In the genomic region with DNA sequence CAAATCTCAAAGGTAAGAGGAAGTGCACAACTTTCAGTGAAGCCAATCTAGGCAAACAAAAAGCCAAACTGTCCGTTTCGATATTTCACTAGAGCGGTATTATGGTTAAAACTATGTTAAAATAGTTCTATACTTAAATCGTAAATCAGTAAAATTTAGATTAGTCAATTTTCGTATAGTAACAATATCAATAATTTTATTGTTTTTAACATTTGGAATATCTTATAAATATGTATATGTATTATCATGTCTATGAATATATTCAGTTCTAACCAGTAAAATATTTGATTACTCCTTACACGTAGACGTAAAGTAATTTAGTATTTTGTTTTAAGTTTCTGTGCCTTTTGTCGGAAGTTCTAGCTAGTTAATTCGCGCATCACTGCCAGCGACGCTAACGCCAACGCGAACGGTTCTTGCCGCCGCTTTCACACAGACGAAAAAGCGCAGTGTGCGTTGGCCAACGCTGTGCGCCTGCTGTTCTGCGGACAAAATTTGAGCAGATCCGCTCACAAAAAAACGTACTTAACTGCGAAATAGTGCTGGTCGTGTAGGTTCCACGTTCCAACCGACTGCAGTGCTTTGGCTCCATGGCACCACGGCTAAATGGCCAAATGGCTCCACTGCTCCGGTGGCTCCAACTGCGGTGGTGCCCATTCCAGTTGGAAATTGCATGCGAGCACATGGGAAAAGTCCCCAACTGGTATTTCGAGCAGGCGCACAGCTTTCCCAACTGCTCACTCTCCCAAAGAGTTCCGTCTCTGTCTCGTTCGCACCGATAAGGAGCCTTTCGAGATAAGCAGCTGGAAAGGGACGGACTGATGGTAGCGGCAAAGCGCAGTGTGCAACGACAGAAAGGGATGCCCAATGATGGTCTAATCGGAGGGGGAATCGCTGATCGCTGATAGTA, we compare ENCODE assay signal across 6 fruit fly cellular contexts.
TF ChIP-seq lines count a peak whose summit lies in the region.

No protein-coding gene starts in this region.

- no peak for TF ChIP-seq CTCF in whole organism, embryonic (GFP tag; optimal IDR thresholded peaks at IDR 0.05; lab: Kevin White, UChicago)

TF ChIP-seq in whole organism, 6 proteins besides CTCF, POLR2A, EP300 and RAD21:
- TF ChIP-seq CG8478 (optimal IDR thresholded peaks at IDR 0.05; lab: Kevin White, UChicago): peak; percentile 73
- TF ChIP-seq psq (optimal IDR thresholded peaks at IDR 0.05; lab: Kevin White, UChicago): no peak

TF ChIP-seq in whole organism, adult, 20 proteins besides CTCF, POLR2A, EP300 and RAD21 (continues in another document):
- TF ChIP-seq CG11617 (GFP tag; optimal IDR thresholded peaks at IDR 0.05; lab: Kevin White, UChicago) (no peak), Mnt (GFP tag; optimal IDR thresholded peaks at IDR 0.05; lab: Kevin White, UChicago) (peak; percentile 99), bab1 (GFP tag; optimal IDR thresholded peaks at IDR 0.05; lab: Kevin White, UChicago) (peak; percentile 44), cnc (optimal IDR thresholded peaks at IDR 0.05; lab: Kevin White, UChicago) (no peak), CG5204 (GFP tag; optimal IDR thresholded peaks at IDR 0.05; lab: Kevin White, UChicago) (no peak), CG12768 (GFP tag; optimal IDR thresholded peaks at IDR 0.05; lab: Kevin White, UChicago) (peak; percentile 48), CG7045 (GFP tag; optimal IDR thresholded peaks at IDR 0.05; lab: Kevin White, UChicago) (no peak), toe (GFP tag; optimal IDR thresholded peaks at IDR 0.05; lab: Kevin White, UChicago) (peak; percentile 17), CG33017 (tag; optimal IDR thresholded peaks at IDR 0.05; lab: Kevin White, UChicago) (no peak), pad (GFP tag; optimal IDR thresholded peaks at IDR 0.05; lab: Kevin White, UChicago) (peak; percentile 100), ovo (GFP tag; optimal IDR thresholded peaks at IDR 0.05; lab: Kevin White, UChicago) (peak; percentile 73), CG7101 (tag; optimal IDR thresholded peaks at IDR 0.05; lab: Kevin White, UChicago) (no peak), CG1620 (GFP tag; optimal IDR thresholded peaks at IDR 0.05; lab: Kevin White, UChicago) (no peak), CG14711 (tag; optimal IDR thresholded peaks at IDR 0.05; lab: Kevin White, UChicago) (no peak), Hr96 (GFP tag; optimal IDR thresholded peaks at IDR 0.05; lab: Kevin White, UChicago) (peak; percentile 46), Clk (GFP tag; optimal IDR thresholded peaks at IDR 0.05; lab: Kevin White, UChicago) (no peak)

TF ChIP-seq in whole organism, embryonic, 481 proteins besides CTCF, POLR2A, EP300 and RAD21 (continues in another document):
- TF ChIP-seq CG7372 (GFP tag; IDR thresholded peaks at IDR 0.05; lab: Robert Waterston, UW) (no peak), abd-A (tag; optimal IDR thresholded peaks at IDR 0.05; lab: Kevin White, UChicago) (peak; percentile 89), slbo (GFP tag; IDR thresholded peaks at IDR 0.05; lab: Robert Waterston, UW) (peak; percentile 29; the same call in 1 of the 2 replicates), CG7928 (GFP tag; optimal IDR thresholded peaks at IDR 0.05; lab: Kevin White, UChicago) (no peak), D (optimal IDR thresholded peaks at IDR 0.05; lab: Kevin White, UChicago) (no peak), D (GFP tag; optimal IDR thresholded peaks at IDR 0.05; lab: Kevin White, UChicago) (peak; percentile 13), pita (GFP tag; optimal IDR thresholded peaks at IDR 0.05; lab: Kevin White, UChicago) (no peak), caup (GFP tag; optimal IDR thresholded peaks at IDR 0.05; lab: Kevin White, UChicago; ENCODE audit: severe bottlenecking) (peak; percentile 1), mirr (GFP tag; optimal IDR thresholded peaks at IDR 0.05; lab: Kevin White, UChicago) (peak; percentile 58), CG11247 (GFP tag; IDR thresholded peaks at IDR 0.05; lab: Robert Waterston, UW) (no peak), CG7839 (tag; optimal IDR thresholded peaks at IDR 0.05; lab: Kevin White, UChicago) (no peak), D19B (GFP tag; optimal IDR thresholded peaks at IDR 0.05; lab: Kevin White, UChicago) (peak; percentile 0), Hr3 (GFP tag; optimal IDR thresholded peaks at IDR 0.05; lab: Kevin White, UChicago) (no peak), Hey (tag; optimal IDR thresholded peaks at IDR 0.05; lab: Kevin White, UChicago) (no peak), Fer2 (tag; optimal IDR thresholded peaks at IDR 0.05; lab: Kevin White, UChicago) (no peak), lmd (GFP tag; IDR thresholded peaks at IDR 0.05; lab: Robert Waterston, UW) (no peak)

TF ChIP-seq in whole organism, prepupa, 60 proteins besides CTCF, POLR2A, EP300 and RAD21 (continues in another document):
- TF ChIP-seq dsx (GFP tag; optimal IDR thresholded peaks at IDR 0.05; lab: Kevin White, UChicago; ENCODE audit: poor library complexity, severe bottlenecking): peak; percentile 32
- TF ChIP-seq Sox102F (GFP tag; optimal IDR thresholded peaks at IDR 0.05; lab: Kevin White, UChicago): peak; percentile 54
- peak; percentile 2 for TF ChIP-seq CG16779 (tag; optimal IDR thresholded peaks at IDR 0.05; lab: Kevin White, UChicago)
- TF ChIP-seq net (GFP tag; optimal IDR thresholded peaks at IDR 0.05; lab: Kevin White, UChicago): no peak
- no peak for TF ChIP-seq CG8632 (GFP tag; optimal IDR thresholded peaks at IDR 0.05; lab: Kevin White, UChicago)
- TF ChIP-seq CG6808 (GFP tag; optimal IDR thresholded peaks at IDR 0.05; lab: Kevin White, UChicago): peak; percentile 99
- no peak for TF ChIP-seq CG3032 (tag; optimal IDR thresholded peaks at IDR 0.05; lab: Kevin White, UChicago)
- TF ChIP-seq CG11294 (GFP tag; IDR thresholded peaks at IDR 0.05; lab: Robert Waterston, UW): no peak
- peak; percentile 40; the same call in 1 of the 3 replicates for TF ChIP-seq CG8119 (GFP tag; IDR thresholded peaks at IDR 0.05; lab: Robert Waterston, UW)
- TF ChIP-seq Sox14 (GFP tag; optimal IDR thresholded peaks at IDR 0.05; lab: Kevin White, UChicago): peak; percentile 44
- TF ChIP-seq CG34406 (GFP tag; optimal IDR thresholded peaks at IDR 0.05; lab: Kevin White, UChicago): no peak
- no peak for TF ChIP-seq achi (GFP tag; optimal IDR thresholded peaks at IDR 0.05; lab: Kevin White, UChicago)
- TF ChIP-seq vri (GFP tag; optimal IDR thresholded peaks at IDR 0.05; lab: Kevin White, UChicago): peak; percentile 85
- TF ChIP-seq Smox (GFP tag; optimal IDR thresholded peaks at IDR 0.05; lab: Kevin White, UChicago): no peak
- TF ChIP-seq fd59A (GFP tag; optimal IDR thresholded peaks at IDR 0.05; lab: Kevin White, UChicago): peak; percentile 32
- TF ChIP-seq fkh (GFP tag; optimal IDR thresholded peaks at IDR 0.05; lab: Kevin White, UChicago): no peak

TF ChIP-seq in whole organism, pupa, 21 proteins besides CTCF, POLR2A, EP300 and RAD21 (continues in another document):
- peak; percentile 94 for TF ChIP-seq CG13204 (GFP tag; optimal IDR thresholded peaks at IDR 0.05; lab: Kevin White, UChicago)
- TF ChIP-seq CG9948 (tag; optimal IDR thresholded peaks at IDR 0.05; lab: Kevin White, UChicago): peak; percentile 30
- peak; percentile 72 for TF ChIP-seq EcR (GFP tag; optimal IDR thresholded peaks at IDR 0.05; lab: Kevin White, UChicago)
- no peak for TF ChIP-seq CG8301 (tag; optimal IDR thresholded peaks at IDR 0.05; lab: Kevin White, UChicago)
- peak; percentile 60 for TF ChIP-seq gl (tag; optimal IDR thresholded peaks at IDR 0.05; lab: Kevin White, UChicago)
- TF ChIP-seq D1 (tag; optimal IDR thresholded peaks at IDR 0.05; lab: Kevin White, UChicago): no peak
- TF ChIP-seq CG8159 (tag; optimal IDR thresholded peaks at IDR 0.05; lab: Kevin White, UChicago): peak; percentile 26
- peak; percentile 69; the same call in 1 of the 2 replicates for TF ChIP-seq Ets98B (GFP tag; IDR thresholded peaks at IDR 0.05; lab: Robert Waterston, UW)
- TF ChIP-seq CG10348 (GFP tag; IDR thresholded peaks at IDR 0.05; lab: Robert Waterston, UW): no peak
- peak; percentile 82 for TF ChIP-seq CG32121 (GFP tag; IDR thresholded peaks at IDR 0.05; lab: Robert Waterston, UW)
- 0 out of 2 replicates have a peak, but pooled peaks have one; percentile 15 for TF ChIP-seq CG12605 (GFP tag; IDR thresholded peaks at IDR 0.05; lab: Robert Waterston, UW)
- peak; percentile 8 for TF ChIP-seq Pif1A (GFP tag; optimal IDR thresholded peaks at IDR 0.05; lab: Kevin White, UChicago)
- peak; percentile 30 for TF ChIP-seq Pif1B (GFP tag; optimal IDR thresholded peaks at IDR 0.05; lab: Kevin White, UChicago)
- peak; percentile 28 for TF ChIP-seq Snoo (tag; optimal IDR thresholded peaks at IDR 0.05; lab: Kevin White, UChicago)
- TF ChIP-seq fd96Ca (GFP tag; IDR thresholded peaks at IDR 0.05; lab: Robert Waterston, UW): peak; percentile 11; the same call in 2 of the 3 replicates
- no peak for TF ChIP-seq rn (GFP tag; IDR thresholded peaks at IDR 0.05; lab: Robert Waterston, UW)
- TF ChIP-seq CG14655 (GFP tag; optimal IDR thresholded peaks at IDR 0.05; lab: Kevin White, UChicago): peak; percentile 45

TF ChIP-seq in whole organism, wandering third instar larva, 38 proteins besides CTCF, POLR2A, EP300 and RAD21 (continues in another document):
- TF ChIP-seq dl (GFP tag; optimal IDR thresholded peaks at IDR 0.05; lab: Kevin White, UChicago; ENCODE audit: insufficient read depth in 1 of 2, partially characterized antibody in 2 of 2) (peak; percentile 76 to 79), usp (GFP tag; optimal IDR thresholded peaks at IDR 0.05; lab: Kevin White, UChicago) (no peak), Rel (GFP tag; optimal IDR thresholded peaks at IDR 0.05; lab: Kevin White, UChicago) (peak; percentile 84), Rel (tag; optimal IDR thresholded peaks at IDR 0.05; lab: Kevin White, UChicago) (peak; percentile 100), Hnf4 (GFP tag; optimal IDR thresholded peaks at IDR 0.05; lab: Kevin White, UChicago) (no peak), Myc (optimal IDR thresholded peaks at IDR 0.05; lab: Kevin White, UChicago) (peak; percentile 91), foxo (GFP tag; optimal IDR thresholded peaks at IDR 0.05; lab: Kevin White, UChicago) (no peak), N (GFP tag; optimal IDR thresholded peaks at IDR 0.05; lab: Kevin White, UChicago) (no peak), GATAd (GFP tag; optimal IDR thresholded peaks at IDR 0.05; lab: Kevin White, UChicago) (peak; percentile 92), Dif (GFP tag; optimal IDR thresholded peaks at IDR 0.05; lab: Kevin White, UChicago; ENCODE audit: partially characterized antibody) (peak; percentile 92), Hr83 (GFP tag; optimal IDR thresholded peaks at IDR 0.05; lab: Kevin White, UChicago; ENCODE audit: poor library complexity, severe bottlenecking) (peak; percentile 33), pan (optimal IDR thresholded peaks at IDR 0.05; lab: Kevin White, UChicago) (no peak), woc (GFP tag; optimal IDR thresholded peaks at IDR 0.05; lab: Kevin White, UChicago) (peak; percentile 48), tai (GFP tag; optimal IDR thresholded peaks at IDR 0.05; lab: Kevin White, UChicago) (no peak), jim (GFP tag; optimal IDR thresholded peaks at IDR 0.05; lab: Kevin White, UChicago) (peak; percentile 70), ey (GFP tag; optimal IDR thresholded peaks at IDR 0.05; lab: Kevin White, UChicago) (no peak), dmrt93B (GFP tag; optimal IDR thresholded peaks at IDR 0.05; lab: Kevin White, UChicago) (no peak), sage (GFP tag; optimal IDR thresholded peaks at IDR 0.05; lab: Kevin White, UChicago) (no peak), brk (GFP tag; optimal IDR thresholded peaks at IDR 0.05; lab: Kevin White, UChicago) (peak; percentile 6)
